Fruit fly (Drosophila melanogaster): Measurements from ENCODE around the gene CG33725.
A peak's percentile ranks its signal among the peaks of the same experiment; 100 is the strongest.

CG33725 gene

dm6 chr3L:12484948-12485347 is 2.5 kb downstream of the CG33725 start, which contains the start of gene CG10663 (continued):
- TF ChIP-seq CG4360 (GFP tag; IDR thresholded peaks at IDR 0.05) (no peak), Sin3A (optimal IDR thresholded peaks at IDR 0.05) (no peak), Side (GFP tag; optimal IDR thresholded peaks at IDR 0.05) (no peak), Sry-δ (GFP tag; optimal IDR thresholded peaks at IDR 0.05) (no peak), dysf (GFP tag; IDR thresholded peaks at IDR 0.05) (no peak), ato (GFP tag; IDR thresholded peaks at IDR 0.05; ENCODE audit: partially characterized antibody) (peak; percentile 45), hth (optimal IDR thresholded peaks at IDR 0.05) (no peak), CG14441 (GFP tag; IDR thresholded peaks at IDR 0.05) (no peak), twi (tag; optimal IDR thresholded peaks at IDR 0.05) (peak; percentile 96), sr (GFP tag; IDR thresholded peaks at IDR 0.05) (peak; percentile 90; the same call in 2 of the 3 replicates), Max (GFP tag; optimal IDR thresholded peaks at IDR 0.05) (peak; percentile 10), CG15011 (GFP tag; optimal IDR thresholded peaks at IDR 0.05) (no peak), CG4328 (GFP tag; optimal IDR thresholded peaks at IDR 0.05) (no peak), CG6791 (GFP tag; IDR thresholded peaks at IDR 0.05; ENCODE audit: partially characterized antibody) (peak; percentile 68; the same call in 2 of the 3 replicates), slp2 (GFP tag; optimal IDR thresholded peaks at IDR 0.05) (no peak), h (optimal IDR thresholded peaks at IDR 0.05) (no peak), CG9437 (GFP tag; optimal IDR thresholded peaks at IDR 0.05) (peak; percentile 34), repo (GFP tag; optimal IDR thresholded peaks at IDR 0.05) (no peak), vvl (GFP tag; IDR thresholded peaks at IDR 0.05) (peak; percentile 60; the same call in 1 of the 2 replicates), knrl (GFP tag; IDR thresholded peaks at IDR 0.05; ENCODE audit: partially characterized antibody) (peak; percentile 35; the same call in 1 of the 3 replicates), CG7357 (GFP tag; IDR thresholded peaks at IDR 0.05) (no peak), B-H1 (GFP tag; IDR thresholded peaks at IDR 0.05) (peak; percentile 17; the same call in 1 of the 3 replicates), Asciz (GFP tag; optimal IDR thresholded peaks at IDR 0.05) (no peak), otp (GFP tag; IDR thresholded peaks at IDR 0.05) (no peak; the same call in 2 of the 3 replicates), gcm (GFP tag; optimal IDR thresholded peaks at IDR 0.05) (no peak), tx (GFP tag; optimal IDR thresholded peaks at IDR 0.05) (no peak), dmrt99B (tag; optimal IDR thresholded peaks at IDR 0.05) (peak; percentile 18), ken (GFP tag; IDR thresholded peaks at IDR 0.05) (no peak), CHES-1-like (GFP tag; optimal IDR thresholded peaks at IDR 0.05) (no peak), CG7786 (GFP tag; optimal IDR thresholded peaks at IDR 0.05) (no peak), Sox100B (GFP tag; optimal IDR thresholded peaks at IDR 0.05) (no peak), sna (GFP tag; IDR thresholded peaks at IDR 0.05; ENCODE audit: partially characterized antibody) (no peak), row (GFP tag; IDR thresholded peaks at IDR 0.05) (peak; percentile 72), sisA (GFP tag; IDR thresholded peaks at IDR 0.05) (0 out of 2 replicates have a peak, but pooled peaks have one; percentile 5), CG9727 (GFP tag; optimal IDR thresholded peaks at IDR 0.05) (no peak), CG12071 (GFP tag; optimal IDR thresholded peaks at IDR 0.05) (peak; percentile 0), Kr (GFP tag; optimal IDR thresholded peaks at IDR 0.05) (no peak), danr (GFP tag; IDR thresholded peaks at IDR 0.05) (no peak), fd3F (GFP tag; optimal IDR thresholded peaks at IDR 0.05) (no peak), dimm (GFP tag; IDR thresholded peaks at IDR 0.05) (no peak), unpg (GFP tag; optimal IDR thresholded peaks at IDR 0.05) (peak; percentile 18), CG15073 (GFP tag; optimal IDR thresholded peaks at IDR 0.05) (no peak), CG10959 (GFP tag; IDR thresholded peaks at IDR 0.05) (0 out of 2 replicates have a peak, but pooled peaks have one; percentile 31), Lim3 (GFP tag; IDR thresholded peaks at IDR 0.05) (no peak), eve (GFP tag; optimal IDR thresholded peaks at IDR 0.05) (no peak), prd (optimal IDR thresholded peaks at IDR 0.05) (no peak), prd (GFP tag; IDR thresholded peaks at IDR 0.05) (0 out of 3 replicates have a peak, but pooled peaks have one; percentile 37), dmrt11E (tag; optimal IDR thresholded peaks at IDR 0.05) (no peak), CG2199 (GFP tag; IDR thresholded peaks at IDR 0.05) (peak; percentile 89), hkb (optimal IDR thresholded peaks at IDR 0.05) (no peak), hkb (GFP tag; IDR thresholded peaks at IDR 0.05) (0 out of 2 replicates have a peak, but pooled peaks have one; percentile 15), trh (GFP tag; optimal IDR thresholded peaks at IDR 0.05) (no peak), maf-S (GFP tag; optimal IDR thresholded peaks at IDR 0.05) (no peak)
